Worm (Caenorhabditis elegans) whole organism, L4/young adult: ENCODE results near the gene K10H10.7.

Experiments used
- W03F9.2 ChIP-seq: fragments of 150-350 bp; optimal IDR thresholded peaks from 2 replicates; lab custom pipeline; 2014; ENCODE audit warnings: missing biosample characterization, missing genetic modification characterization
- him-1 ChIP-seq: sonication (generic microtip); optimal IDR thresholded peaks from 2 replicates; lab custom pipeline; 2016; ENCODE audit warnings: missing genotype, missing genetic modification reagents, missing genetic modification characterization, missing compliant biosample characterization

DNA sequence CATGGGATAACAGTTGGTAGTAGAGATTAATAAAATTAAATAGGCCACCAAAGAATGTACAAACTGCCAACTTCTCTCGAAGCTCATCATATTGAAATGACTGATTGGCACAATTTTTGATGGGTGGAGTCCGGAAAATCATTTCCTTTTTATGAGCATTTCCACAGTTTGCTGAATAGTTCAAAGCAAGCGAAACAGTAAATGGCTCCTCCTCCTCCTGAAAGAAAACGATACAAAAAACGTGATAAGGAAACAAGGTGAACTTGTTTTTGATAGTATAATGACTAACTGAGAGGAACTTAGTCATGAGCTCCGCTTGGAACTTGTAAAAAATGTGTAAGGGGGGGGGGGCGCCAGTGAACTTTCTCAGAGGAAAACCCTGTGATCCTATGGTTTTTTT lies 7.6 kb upstream of the K10H10.7 start, which contains the start of gene K10H10.9:
- TF ChIP-seq him-1 = no peak
- no peak for TF ChIP-seq W03F9.2
